Fruit fly (Drosophila melanogaster) S2 (cell line): ENCODE data around the gene CG31769.

Source experiments
- CG8478 ChIP-seq: fragments of >200 bp; optimal IDR thresholded peaks from 2 replicates; lab custom pipeline; 2018
- CTCF ChIP-seq, 2 experiments: fragments of >200 bp; optimal IDR thresholded peaks; 2 replicates each; lab custom pipeline; 2018

Gene CG31769

DNA sequence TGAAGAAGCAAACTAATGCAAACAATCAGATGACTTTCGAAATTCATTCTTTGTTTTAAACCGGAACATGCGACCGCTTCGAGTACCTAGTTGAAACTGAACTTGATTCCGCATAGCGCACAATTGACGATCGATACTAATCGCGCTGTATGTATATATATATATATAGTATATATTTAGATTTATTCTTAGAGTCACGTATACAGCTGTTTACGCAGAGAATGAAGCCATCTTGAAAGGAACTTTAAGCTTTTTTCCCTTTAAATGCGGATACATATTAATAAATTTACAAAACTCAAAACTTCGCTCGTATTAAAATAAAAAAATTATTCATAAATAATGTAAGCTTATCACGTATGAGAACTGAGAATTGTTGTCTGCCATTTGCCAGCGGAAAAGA is at the start of gene CG31769:
Gene CG31769, minus strand, starts transcription at position 101 of the 400 bp plus-strand sequence.
- TF ChIP-seq CTCF (optimal IDR thresholded peaks at IDR 0.05; lab: Kevin White, UChicago), result no peak

DNA sequence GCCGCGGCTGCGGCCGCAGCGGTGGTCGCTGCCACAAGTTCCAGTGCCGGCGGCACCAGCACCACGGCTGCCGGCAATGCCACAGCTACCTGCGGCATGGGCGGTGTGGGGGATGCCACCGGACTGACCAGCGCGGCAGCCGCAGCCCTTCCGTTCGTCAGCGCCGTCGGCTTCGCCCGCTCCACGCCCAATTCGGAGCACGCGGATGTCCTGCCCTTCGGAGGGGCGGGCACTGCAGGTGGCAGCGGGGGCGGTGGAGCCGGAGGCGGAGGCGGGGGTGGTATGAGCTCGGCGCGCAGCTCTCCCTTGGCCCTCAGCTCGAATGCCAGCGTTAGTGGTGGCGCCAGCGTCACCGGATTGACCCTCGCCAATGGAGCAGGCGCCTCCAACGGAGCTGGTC is 47.5 kb upstream of the CG31769 start:
- TF ChIP-seq CG8478 (lab: Kevin White, UChicago), result no peak
- TF ChIP-seq CTCF (optimal IDR thresholded peaks at IDR 0.05; lab: Kevin White, UChicago), result no peak

DNA sequence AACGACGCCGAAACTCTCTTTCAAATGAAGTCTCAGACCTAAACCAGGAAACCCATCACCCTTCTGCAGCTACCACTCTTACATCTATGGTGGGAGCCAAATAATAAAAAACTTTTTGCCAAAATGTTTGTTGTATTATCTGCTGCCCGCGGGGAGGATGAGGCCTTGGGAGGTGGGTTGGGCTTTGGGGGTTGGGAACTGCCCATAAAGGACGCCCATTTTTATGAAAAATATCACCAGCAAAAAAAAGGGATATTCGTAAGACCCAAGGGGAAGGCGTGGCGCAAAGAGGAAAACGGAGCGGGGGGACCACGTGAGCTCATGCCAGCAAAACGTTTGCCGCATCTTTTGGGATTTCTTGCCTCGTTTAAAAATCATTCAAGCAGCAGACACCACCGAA is 35.8 kb upstream of the CG31769 start:
- TF ChIP-seq CG8478 (lab: Kevin White, UChicago) (no peak), CTCF (optimal IDR thresholded peaks at IDR 0.05; lab: Kevin White, UChicago) (no peak)

DNA sequence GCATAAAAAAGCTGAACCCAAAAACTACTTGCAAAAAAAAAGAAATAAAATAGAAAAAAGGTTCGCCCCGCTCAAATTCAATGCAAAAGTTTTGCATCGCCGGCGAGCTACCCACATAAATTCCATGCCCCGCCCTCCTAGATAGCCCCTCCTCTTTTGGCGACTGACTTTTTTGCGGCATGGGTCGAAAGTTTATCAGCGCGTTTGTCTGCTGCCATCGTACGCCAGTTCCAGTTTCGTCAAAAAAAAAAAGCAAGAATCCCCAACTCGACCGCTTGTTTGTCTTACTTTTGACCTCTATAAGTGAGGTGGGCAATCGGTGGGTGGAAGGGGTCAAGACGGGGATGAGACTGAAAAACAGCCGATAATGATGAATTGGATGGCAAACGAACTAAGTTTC is 32.3 kb upstream of the CG31769 start:
- TF ChIP-seq CTCF (optimal IDR thresholded peaks at IDR 0.05; lab: Kevin White, UChicago) (no peak), CG8478 (lab: Kevin White, UChicago) (no peak)

DNA sequence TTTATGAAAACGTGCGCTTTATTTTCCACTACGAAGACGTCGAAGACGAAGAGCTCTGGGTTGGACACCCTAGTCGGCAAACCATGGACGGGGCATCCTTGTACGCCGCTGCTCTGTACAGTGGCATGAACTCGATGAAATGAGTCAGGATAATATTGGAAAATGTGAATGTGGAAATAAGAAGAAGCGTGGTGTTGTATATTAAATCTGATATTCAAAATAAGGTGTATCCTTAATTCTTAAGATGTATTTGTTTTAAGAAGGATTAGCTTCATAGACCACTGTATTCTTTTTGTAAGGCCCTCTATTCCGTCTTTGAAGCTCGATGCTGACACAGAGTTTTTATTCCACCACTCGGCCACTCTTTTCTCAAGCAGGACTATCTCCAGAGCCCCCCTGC is 30.7 kb upstream of the CG31769 start:
- TF ChIP-seq CTCF (optimal IDR thresholded peaks at IDR 0.05; lab: Kevin White, UChicago) (no peak), CG8478 (lab: Kevin White, UChicago) (no peak)

DNA sequence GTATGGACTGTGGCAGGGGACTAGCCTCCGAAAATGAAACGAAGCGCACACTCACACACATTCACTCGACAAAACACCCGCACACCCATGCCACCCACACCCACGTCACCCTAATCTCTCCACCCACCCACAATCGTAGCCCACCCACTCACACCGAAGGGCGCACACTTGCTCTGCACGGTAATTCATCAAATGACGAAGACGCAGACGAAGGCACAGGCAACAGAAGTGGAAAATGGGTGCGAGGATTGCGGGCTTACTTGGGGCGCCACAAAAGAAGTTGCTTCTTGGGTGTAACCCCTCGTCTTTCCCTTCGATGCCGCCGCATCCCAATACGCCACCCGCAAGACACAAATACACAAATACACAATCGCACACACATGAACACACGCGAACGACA is 25.7 kb upstream of the CG31769 start:
- TF ChIP-seq CG8478 (lab: Kevin White, UChicago), result no peak
- TF ChIP-seq CTCF (optimal IDR thresholded peaks at IDR 0.05; lab: Kevin White, UChicago), result no peak

DNA sequence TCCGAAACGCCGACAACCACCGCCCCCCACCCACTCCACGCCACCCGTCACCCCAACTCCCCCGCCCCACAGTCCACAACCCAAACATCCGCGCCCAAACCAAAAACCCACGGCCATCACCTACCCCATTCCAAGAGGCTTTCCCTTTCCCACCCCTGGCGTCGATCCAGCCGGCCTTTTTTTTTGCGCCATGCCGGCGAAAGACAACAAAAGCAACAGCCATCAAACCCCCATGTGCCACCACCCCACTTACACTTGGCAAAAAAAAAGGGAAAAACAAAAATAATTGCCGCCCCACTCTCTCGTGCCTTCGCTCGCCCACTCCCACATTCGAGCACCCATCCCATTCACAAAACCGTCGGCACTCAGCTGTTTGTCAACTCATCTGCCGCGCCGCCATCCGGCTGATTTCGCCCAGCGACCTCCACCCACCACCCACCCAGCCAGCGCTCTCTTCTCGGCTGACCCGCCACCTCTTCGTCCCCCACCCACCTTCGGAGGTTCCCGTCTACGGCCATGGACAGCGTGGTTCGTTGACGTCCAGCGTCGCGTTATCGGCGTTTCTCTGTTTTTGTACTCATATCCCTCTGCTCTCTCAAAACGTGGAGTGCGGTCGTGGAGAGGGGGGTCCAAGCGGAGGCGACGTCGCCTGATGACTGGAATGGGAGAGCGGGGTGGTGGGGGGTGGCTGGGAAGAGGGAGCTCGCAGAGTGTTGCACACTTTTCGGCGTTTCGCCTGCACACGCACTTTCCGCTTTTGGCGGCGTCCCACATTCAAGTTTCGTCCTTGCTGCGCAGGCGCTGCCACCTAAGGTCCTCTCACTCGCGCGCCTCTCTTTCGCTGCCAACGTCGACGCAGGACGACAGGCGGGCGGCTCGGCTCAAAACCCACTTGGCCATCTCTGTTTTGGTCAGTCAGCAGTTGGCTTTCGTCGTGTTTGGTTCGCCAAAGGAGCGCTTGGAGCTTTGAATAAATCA is 23.3 kb upstream of the CG31769 start:
- TF ChIP-seq CG8478 (lab: Kevin White, UChicago) (no peak), CTCF (optimal IDR thresholded peaks at IDR 0.05; lab: Kevin White, UChicago) (no peak)

DNA sequence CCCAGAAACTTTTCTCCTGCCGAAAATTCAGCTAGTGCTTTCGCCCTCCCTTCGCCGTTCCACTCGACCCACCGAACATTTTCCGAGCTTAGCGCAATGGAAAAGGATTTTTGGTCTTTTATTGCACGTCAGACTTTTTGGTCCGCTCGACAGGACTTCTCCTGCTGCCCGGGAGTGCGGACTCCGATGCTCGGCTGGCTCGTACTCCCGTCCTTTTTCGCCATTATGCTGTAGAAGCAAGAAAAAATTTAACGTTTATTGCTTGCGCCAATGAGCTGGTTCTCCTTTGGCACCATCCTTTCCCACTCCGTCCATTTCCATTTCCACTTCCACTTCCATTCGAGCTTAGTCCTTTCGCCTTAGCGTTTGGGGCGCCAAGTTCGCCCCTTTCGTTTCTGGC is 15.1 kb upstream of the CG31769 start:
- TF ChIP-seq CG8478 (lab: Kevin White, UChicago) (no peak), CTCF (optimal IDR thresholded peaks at IDR 0.05; lab: Kevin White, UChicago) (no peak)

DNA sequence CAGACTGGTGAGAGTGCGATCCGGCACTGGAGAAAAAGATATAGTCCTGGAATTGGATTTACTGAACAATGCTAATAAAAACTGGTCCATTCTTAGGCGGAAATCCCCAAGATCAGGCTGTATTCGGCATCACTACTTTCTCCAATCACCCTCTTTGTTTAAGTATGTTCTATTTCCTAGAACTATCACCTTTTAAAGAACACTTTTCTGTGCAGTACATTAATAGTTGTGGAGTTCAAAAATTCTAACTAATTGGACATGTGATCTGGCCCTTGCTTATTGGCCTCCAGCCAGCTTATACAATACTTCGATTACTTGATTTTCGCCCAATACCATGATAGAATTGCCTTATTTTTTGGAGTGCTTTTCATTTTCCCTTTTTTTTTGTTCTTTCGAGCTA is 13.1 kb upstream of the CG31769 start:
- TF ChIP-seq CG8478 (lab: Kevin White, UChicago), result no peak
- TF ChIP-seq CTCF (optimal IDR thresholded peaks at IDR 0.05; lab: Kevin White, UChicago), result no peak

DNA sequence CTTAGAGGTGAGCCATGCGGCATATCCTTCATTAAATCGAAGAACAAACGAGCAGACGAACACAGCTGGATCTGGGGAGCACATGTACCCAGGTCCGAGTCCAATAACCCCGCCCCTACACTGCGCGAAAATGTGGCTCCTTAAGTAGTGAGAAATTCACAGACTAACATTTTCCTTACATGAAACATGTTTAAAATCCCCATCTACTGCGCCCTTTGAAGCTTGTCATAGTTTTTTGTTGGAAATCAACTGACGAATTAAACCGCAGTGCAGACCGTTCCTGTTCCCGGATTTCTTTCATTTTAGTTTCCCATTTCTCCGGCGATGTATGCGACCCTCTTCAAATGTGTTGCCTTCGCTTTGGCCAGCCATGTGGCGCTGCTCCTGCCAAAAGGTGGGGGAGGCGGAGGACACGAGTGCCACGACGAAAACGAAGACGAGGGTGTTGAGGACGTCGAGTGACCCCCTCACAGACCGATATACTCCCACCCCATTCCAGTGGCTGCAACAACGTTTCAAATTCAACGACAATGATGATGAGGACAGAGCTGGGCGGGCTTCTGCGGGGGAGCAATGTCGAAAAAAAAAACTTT is 12.3 kb upstream of the CG31769 start:
- TF ChIP-seq CG8478 (lab: Kevin White, UChicago) (no peak), CTCF (optimal IDR thresholded peaks at IDR 0.05; lab: Kevin White, UChicago) (no peak)

DNA sequence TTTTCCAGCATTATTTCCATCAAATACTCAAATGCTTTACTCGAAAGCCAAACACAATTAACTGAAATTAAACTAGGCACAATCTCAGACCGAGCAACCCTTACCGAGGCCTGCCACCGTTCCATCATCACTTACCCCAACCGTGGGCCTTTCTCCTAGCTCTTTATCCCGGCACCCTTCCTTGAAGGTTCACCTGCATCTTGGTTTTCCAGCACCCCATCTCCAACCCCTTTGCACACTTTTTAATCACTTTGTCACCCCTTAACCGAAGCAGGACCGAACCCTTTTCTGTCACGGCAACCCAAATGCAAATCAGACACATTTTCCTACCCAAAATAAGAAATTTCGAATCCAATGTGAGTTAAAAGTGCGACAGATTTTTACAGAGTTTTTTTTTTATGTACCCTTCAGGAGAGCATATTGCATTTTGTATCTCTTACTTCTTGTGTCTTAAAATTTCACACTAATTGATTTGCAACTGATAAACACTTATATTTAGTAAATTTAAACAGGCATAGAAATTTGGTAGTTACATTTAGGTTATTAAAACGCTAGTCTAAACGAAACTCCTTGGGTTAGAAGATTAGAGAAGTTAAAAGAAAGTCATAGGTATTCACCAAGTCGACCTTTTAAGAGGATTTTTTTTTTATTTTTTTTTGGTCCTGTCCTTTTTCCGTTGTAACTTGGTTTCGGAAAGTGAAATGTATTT is 10.3 kb upstream of the CG31769 start:
- no peak for TF ChIP-seq CG8478 (lab: Kevin White, UChicago)
- no peak for TF ChIP-seq CTCF (optimal IDR thresholded peaks at IDR 0.05; lab: Kevin White, UChicago)

DNA sequence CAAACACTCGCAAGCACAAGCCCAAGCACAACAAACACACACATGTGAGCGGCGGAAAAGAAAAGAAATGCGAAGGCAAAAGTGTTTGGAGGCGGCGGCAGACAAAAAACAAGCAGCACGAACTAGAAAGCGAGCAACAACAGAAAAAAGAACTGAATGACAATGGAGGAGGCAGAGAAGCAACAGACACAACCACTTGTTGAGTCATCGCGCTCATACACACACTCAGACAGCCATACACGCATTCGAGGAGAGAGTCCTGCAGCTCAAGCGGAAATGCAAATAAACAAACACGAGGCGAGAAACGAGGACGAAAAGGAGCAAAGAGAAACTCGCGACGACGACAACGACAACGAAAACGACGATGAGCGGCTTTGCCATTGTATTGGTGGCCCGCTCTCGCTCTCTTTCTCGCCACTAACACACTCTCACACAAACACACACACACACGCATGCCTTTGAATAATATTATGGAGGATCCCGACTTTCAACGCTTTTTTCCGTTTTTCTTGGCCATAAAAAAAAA is 5.5 kb upstream of the CG31769 start:
- TF ChIP-seq CG8478 (lab: Kevin White, UChicago), result no peak
- no peak for TF ChIP-seq CTCF (optimal IDR thresholded peaks at IDR 0.05; lab: Kevin White, UChicago)

DNA sequence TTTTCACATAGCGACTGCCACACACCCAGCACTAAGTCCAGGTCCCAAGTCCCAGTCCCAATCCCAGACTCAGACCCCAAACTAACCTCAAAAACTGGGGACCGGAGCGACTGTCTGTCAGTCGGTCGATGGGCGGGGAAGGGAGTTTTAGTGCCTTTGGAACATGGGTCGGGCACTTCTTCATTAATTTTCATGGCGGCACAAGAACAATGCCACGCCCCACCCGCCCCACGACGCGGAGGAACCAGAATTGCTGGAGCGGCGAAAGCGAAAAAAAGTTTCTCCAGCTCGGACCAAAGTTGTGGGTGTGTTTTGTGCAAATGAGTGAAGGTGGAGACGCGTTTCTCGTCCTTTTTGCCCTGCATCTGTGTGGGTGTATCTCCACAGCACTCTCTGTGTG is 2.7 kb upstream of the CG31769 start:
- TF ChIP-seq CG8478 (lab: Kevin White, UChicago) (no peak), CTCF (optimal IDR thresholded peaks at IDR 0.05; lab: Kevin White, UChicago) (no peak)

DNA sequence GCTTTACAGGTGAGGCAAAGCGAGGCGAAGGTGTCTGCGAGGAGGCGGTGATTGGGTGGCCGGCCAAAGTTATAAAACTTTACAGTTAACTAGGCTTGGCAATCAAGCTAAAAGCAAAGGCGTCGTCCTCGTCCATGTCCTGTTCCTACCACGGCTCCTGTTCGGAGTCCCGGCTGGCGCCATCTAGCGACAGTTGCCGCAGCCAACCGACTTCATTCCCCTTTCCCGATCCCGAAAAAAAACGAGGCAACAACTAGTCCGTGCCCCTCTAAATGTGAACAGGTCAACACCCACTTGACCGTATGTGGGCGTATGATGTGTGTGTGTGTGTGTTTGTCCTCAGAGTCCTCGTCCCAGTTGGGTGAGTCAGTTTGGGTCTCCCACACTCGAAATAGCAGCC is 1.7 kb upstream of the CG31769 start:
- no peak for TF ChIP-seq CG8478 (lab: Kevin White, UChicago)
- peak; percentile 60 to 67 for TF ChIP-seq CTCF (optimal IDR thresholded peaks at IDR 0.05; lab: Kevin White, UChicago)

DNA sequence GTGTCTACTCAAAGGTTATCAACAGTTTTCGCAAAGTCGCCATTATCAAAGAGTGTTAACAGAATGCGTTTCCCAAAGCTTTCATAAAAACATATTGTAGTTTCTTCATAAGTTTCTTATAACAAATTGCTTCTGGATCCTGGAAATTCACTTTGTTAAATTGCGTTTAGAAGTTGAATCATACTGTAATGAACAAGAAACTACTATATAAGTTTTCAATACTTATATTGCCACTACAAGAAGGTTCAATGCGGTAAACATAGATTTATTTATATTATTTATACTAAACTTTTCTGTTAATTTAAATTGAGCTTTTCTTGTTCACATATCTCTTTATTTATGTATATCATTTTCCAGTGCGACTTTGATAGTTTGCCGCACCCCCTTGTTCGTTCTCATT is 1.2 kb downstream of the CG31769 start, which contains the start of gene CG15293:
Gene CG15293, minus strand, starts transcription at position 101 of the 400 bp plus-strand sequence.
- TF ChIP-seq CG8478 (lab: Kevin White, UChicago), result no peak
- TF ChIP-seq CTCF (optimal IDR thresholded peaks at IDR 0.05; lab: Kevin White, UChicago), result no peak
